Fruit fly (Drosophila melanogaster): ENCODE data around the gene Pgk.

Gene Pgk

dm6 chr2L:2754437-2755322, 1.8 kb upstream of the Pgk start (continued):
- TF ChIP-seq CG10147 (GFP tag; optimal IDR thresholded peaks at IDR 0.05), result peak; percentile 92
- TF ChIP-seq twi (tag; optimal IDR thresholded peaks at IDR 0.05), result peak; percentile 54
- TF ChIP-seq CG34224 (GFP tag; IDR thresholded peaks at IDR 0.05; ENCODE audit: partially characterized antibody), result no peak
- peak; percentile 65 for TF ChIP-seq TFAM (GFP tag; optimal IDR thresholded peaks at IDR 0.05)
- TF ChIP-seq da (GFP tag; optimal IDR thresholded peaks at IDR 0.05), result peak; percentile 72
- TF ChIP-seq CG9215 (GFP tag; IDR thresholded peaks at IDR 0.05), result no peak
- TF ChIP-seq nerfin-1 (tag; optimal IDR thresholded peaks at IDR 0.05), result peak; percentile 70
- no peak for TF ChIP-seq ttk (GFP tag; IDR thresholded peaks at IDR 0.05)
- peak; percentile 64 for TF ChIP-seq CG33213 (GFP tag; optimal IDR thresholded peaks at IDR 0.05)
- peak; percentile 22 for TF ChIP-seq CG10565 (GFP tag; optimal IDR thresholded peaks at IDR 0.05)

dm6 chr2L:2753789-2754436, 1.0 kb upstream of the Pgk start:
- TF ChIP-seq Dip2 (GFP tag; IDR thresholded peaks at IDR 0.05) (no peak), Trl (optimal IDR thresholded peaks at IDR 0.05) (peak in 1 of 2 experiments; percentile 45), Trl (GFP tag; optimal IDR thresholded peaks at IDR 0.05) (no peak), CG18599 (GFP tag; optimal IDR thresholded peaks at IDR 0.05) (no peak), CG8089 (GFP tag; optimal IDR thresholded peaks at IDR 0.05) (no peak), grn (GFP tag; optimal IDR thresholded peaks at IDR 0.05) (peak; percentile 45), exex (tag; optimal IDR thresholded peaks at IDR 0.05) (peak; percentile 70), hkb (optimal IDR thresholded peaks at IDR 0.05) (no peak), hkb (GFP tag; IDR thresholded peaks at IDR 0.05) (no peak), pita (GFP tag; optimal IDR thresholded peaks at IDR 0.05) (no peak), CG12155 (GFP tag; optimal IDR thresholded peaks at IDR 0.05) (no peak), Hr78 (GFP tag; optimal IDR thresholded peaks at IDR 0.05) (peak in 1 of 2 experiments; percentile 25), insv (GFP tag; optimal IDR thresholded peaks at IDR 0.05) (no peak), sd (tag; optimal IDR thresholded peaks at IDR 0.05) (peak; percentile 89), Ets65A (GFP tag) (peak; percentile 79), Hr39 (optimal IDR thresholded peaks at IDR 0.05) (no peak), bab2 (GFP tag; optimal IDR thresholded peaks at IDR 0.05) (no peak), repo (GFP tag; optimal IDR thresholded peaks at IDR 0.05) (no peak), CG8290 (GFP tag; optimal IDR thresholded peaks at IDR 0.05) (no peak), CG8290 (tag; optimal IDR thresholded peaks at IDR 0.05) (peak in 1 of 2 experiments; percentile 5), Atf-2 (GFP tag; optimal IDR thresholded peaks at IDR 0.05) (no peak), sug (tag; optimal IDR thresholded peaks at IDR 0.05) (peak; percentile 47), bigmax (GFP tag; optimal IDR thresholded peaks at IDR 0.05) (peak; percentile 69), Pdp1 (GFP tag; optimal IDR thresholded peaks at IDR 0.05) (peak in 1 of 2 experiments; percentile 21), zen (tag; optimal IDR thresholded peaks at IDR 0.05) (peak; percentile 62)

dm6 chr2L:2751904-2752459, 886 bp downstream of the Pgk start, which contains the start of gene Bacc:
Gene Bacc (plus strand): TSS chr2L:2752445.
- TF ChIP-seq CG14050 (GFP tag; IDR thresholded peaks at IDR 0.05) (no peak), Hr3 (GFP tag; optimal IDR thresholded peaks at IDR 0.05) (peak; percentile 86), CG4282 (GFP tag; optimal IDR thresholded peaks at IDR 0.05) (no peak), Poxn (GFP tag; IDR thresholded peaks at IDR 0.05) (no peak), CG15696 (tag; optimal IDR thresholded peaks at IDR 0.05) (peak; percentile 43), Abd-B (GFP tag; optimal IDR thresholded peaks at IDR 0.05) (peak; percentile 57), PHDP (tag; optimal IDR thresholded peaks at IDR 0.05) (peak; percentile 90), sr (GFP tag; IDR thresholded peaks at IDR 0.05) (no peak), peb (GFP tag; IDR thresholded peaks at IDR 0.05) (no peak), prd (optimal IDR thresholded peaks at IDR 0.05) (no peak), prd (GFP tag; IDR thresholded peaks at IDR 0.05) (no peak), Dek (tag; optimal IDR thresholded peaks at IDR 0.05) (peak; percentile 77), CG7987 (GFP tag; optimal IDR thresholded peaks at IDR 0.05) (no peak), CG6791 (GFP tag; IDR thresholded peaks at IDR 0.05; ENCODE audit: partially characterized antibody) (no peak)
